Worm (Caenorhabditis elegans): ENCODE measurements around the gene Y7A5A.3.

DNA sequence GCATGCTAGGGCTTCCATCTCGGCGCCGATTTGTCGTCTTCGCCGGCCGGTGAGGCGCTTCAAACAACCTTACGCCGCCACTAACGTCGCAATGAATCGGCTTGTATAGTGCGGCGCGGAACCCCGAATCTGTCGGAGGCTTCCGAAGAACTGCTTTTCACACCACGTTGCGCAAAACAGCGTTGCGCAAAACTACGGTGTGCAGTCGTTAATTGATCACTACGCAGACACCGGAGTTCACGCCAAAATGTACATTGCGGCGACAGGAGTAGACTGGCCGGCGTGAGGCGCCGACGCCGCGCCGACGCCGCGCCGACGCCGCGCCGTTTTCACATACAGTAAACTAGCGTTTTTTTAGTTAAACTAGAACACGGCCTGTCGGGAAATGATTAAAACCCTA lies 17.4 kb upstream of the Y7A5A.3 start:
- TF ChIP-seq ztf-29 (GFP tag; IDR thresholded peaks at IDR 0.05) (no peak), med-1 (GFP tag; optimal IDR thresholded peaks at IDR 0.05; ENCODE audit: insufficient read depth) (no peak)
